Fruit fly (Drosophila melanogaster) whole organism, prepupa: ENCODE measurements around the gene Cpr76Bc.

Experiments used
- Blimp-1 ChIP-seq: fragments of 200-800 bp; sonication (Bioruptor generic); optimal IDR thresholded peaks from 3 replicates; lab custom pipeline; 2017; ENCODE audit warnings: missing biosample characterization, missing genetic modification characterization, mild to moderate bottlenecking, moderate library complexity, missing genetic modification reagents
- CG10631 ChIP-seq: fragments of 200-800 bp; sonication (Bioruptor generic); optimal IDR thresholded peaks from 2 replicates; lab custom pipeline; 2016; ENCODE audit warnings: missing biosample characterization, missing genetic modification characterization
- CG11294 ChIP-seq: fragments of 200-800 bp; sonication (Bioruptor generic); IDR thresholded peaks from 2 replicates; pipeline ENCODE4 v1.3.6; 2022; ENCODE audit warnings: missing biosample characterization, missing genetic modification characterization
- CG16779 ChIP-seq: fragments of 200-800 bp; sonication (Bioruptor generic); optimal IDR thresholded peaks from 3 replicates; lab custom pipeline; 2017; ENCODE audit warnings: missing biosample characterization, mild to moderate bottlenecking, missing genetic modification characterization
- Eip93F ChIP-seq: fragments of 200-800 bp; sonication (Bioruptor generic); optimal IDR thresholded peaks from 2 replicates; lab custom pipeline; 2016; ENCODE audit warnings: missing biosample characterization, mild to moderate bottlenecking, missing genetic modification characterization
- Gug ChIP-seq: fragments of 200-800 bp; sonication (Bioruptor generic); IDR thresholded peaks from 2 replicates; pipeline ENCODE4 v1.3.6; 2022; ENCODE audit warnings: missing biosample characterization, missing genetic modification characterization
- Hr39 ChIP-seq: fragments of 200-800 bp; sonication (Bioruptor generic); optimal IDR thresholded peaks from 2 replicates; lab custom pipeline; 2016; ENCODE audit warnings: missing biosample characterization, missing genetic modification characterization
- Hr4 ChIP-seq: fragments of 200-800 bp; sonication (Bioruptor generic); optimal IDR thresholded peaks from 3 replicates; lab custom pipeline; 2016; ENCODE audit warnings: missing biosample characterization, missing genetic modification characterization
- Lpt ChIP-seq: fragments of 200-800 bp; sonication (Bioruptor generic); optimal IDR thresholded peaks from 3 replicates; lab custom pipeline; 2016; ENCODE audit warnings: missing biosample characterization, missing genetic modification characterization
- Sox102F ChIP-seq: fragments of 200-800 bp; sonication (Bioruptor generic); optimal IDR thresholded peaks from 2 replicates; lab custom pipeline; 2016; ENCODE audit warnings: missing biosample characterization, mild to moderate bottlenecking, missing genetic modification characterization
- cyc ChIP-seq: fragments of 200-800 bp; sonication (Bioruptor generic); optimal IDR thresholded peaks from 3 replicates; lab custom pipeline; 2016; ENCODE audit warnings: missing biosample characterization, missing genetic modification characterization
- spab ChIP-seq: fragments of 200-800 bp; sonication (Bioruptor generic); optimal IDR thresholded peaks from 2 replicates; lab custom pipeline; 2017; ENCODE audit warnings: missing biosample characterization, mild to moderate bottlenecking, missing genetic modification characterization, missing genetic modification reagents
- topi ChIP-seq: fragments of 200-800 bp; sonication (Bioruptor generic); optimal IDR thresholded peaks from 3 replicates; lab custom pipeline; 2016; ENCODE audit warnings: missing biosample characterization, missing genetic modification characterization

dm6 chr3L:19486398-19486797 is 34.3 kb upstream of the Cpr76Bc start, which contains the start of gene brv1:
- TF ChIP-seq CG11294 (no peak), Sox102F (no peak), Gug (GFP tag; lab: Robert Waterston, UW) (no peak), spab (GFP tag; lab: Kevin White, UChicago) (no peak), cyc (GFP tag; lab: Kevin White, UChicago) (no peak), CG10631 (GFP tag; lab: Kevin White, UChicago) (no peak), Blimp-1 (GFP tag; lab: Kevin White, UChicago) (no peak), Hr39 (no peak), CG16779 (tag; lab: Kevin White, UChicago) (no peak), Lpt (GFP tag; lab: Kevin White, UChicago) (no peak), Eip93F (GFP tag; lab: Kevin White, UChicago) (no peak), Hr4 (GFP tag; lab: Kevin White, UChicago) (no peak), topi (no peak)
